Worm (Caenorhabditis elegans): ENCODE measurements around the gene nhr-232.

The nhr-232 gene

DNA sequence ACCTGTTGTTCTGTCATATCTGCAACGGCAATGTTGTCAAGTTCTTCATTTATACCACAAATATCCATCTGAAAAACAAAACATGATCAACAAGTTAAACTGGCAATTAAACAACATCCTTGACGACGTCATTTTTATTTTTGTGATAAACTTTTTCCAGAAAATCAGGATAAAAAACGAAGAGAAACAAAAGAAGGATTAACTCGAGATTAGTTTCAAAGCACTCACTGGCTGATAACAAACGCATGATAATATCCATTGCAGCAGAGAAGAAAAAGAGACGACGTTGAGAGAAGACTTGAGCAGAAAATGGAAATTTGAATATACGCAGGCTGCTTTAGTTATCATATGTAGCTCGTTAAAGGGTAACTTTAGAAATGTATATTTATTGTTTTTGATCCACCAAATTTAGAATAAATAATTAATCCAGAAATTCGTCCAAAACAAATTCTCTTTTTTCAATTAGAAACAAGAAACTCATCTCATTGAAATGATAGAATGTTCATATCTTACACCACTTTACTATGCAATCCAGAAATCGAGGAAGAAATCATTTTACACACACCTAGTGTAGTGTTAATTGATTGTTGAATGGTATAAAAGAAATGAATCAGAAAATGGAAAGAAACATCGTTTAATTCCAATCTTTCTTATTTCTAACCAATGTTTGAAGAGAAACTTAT is 14.7 kb upstream of the nhr-232 start, which contains the start of the genes C12D8.21 and col-148:
C12D8.21 (minus strand) TSS at position 68 of the 683 bp plus-strand sequence.
col-148 (plus strand) TSS at position 633 of the 683 bp plus-strand sequence.
- TF ChIP-seq med-1 (GFP tag; optimal IDR thresholded peaks at IDR 0.05; ENCODE audit: insufficient read depth) = no peak
- no peak for TF ChIP-seq ref-1 (GFP tag; conservative IDR thresholded peaks at IDR 0.05)
- TF ChIP-seq tab-1 (GFP tag; IDR thresholded peaks at IDR 0.05) = no peak
- TF ChIP-seq cog-1 (tag; optimal IDR thresholded peaks at IDR 0.05) = no peak
- TF ChIP-seq flt-1 (GFP tag; IDR thresholded peaks at IDR 0.05) = no peak
- TF ChIP-seq T22C8.4 (GFP tag; IDR thresholded peaks at IDR 0.05) = no peak
- no peak for TF ChIP-seq klf-2 (GFP tag; conservative IDR thresholded peaks at IDR 0.05)
- no peak for TF ChIP-seq ztf-29 (GFP tag; IDR thresholded peaks at IDR 0.05)
- no peak for TF ChIP-seq ztf-23 (GFP tag; IDR thresholded peaks at IDR 0.05)

DNA sequence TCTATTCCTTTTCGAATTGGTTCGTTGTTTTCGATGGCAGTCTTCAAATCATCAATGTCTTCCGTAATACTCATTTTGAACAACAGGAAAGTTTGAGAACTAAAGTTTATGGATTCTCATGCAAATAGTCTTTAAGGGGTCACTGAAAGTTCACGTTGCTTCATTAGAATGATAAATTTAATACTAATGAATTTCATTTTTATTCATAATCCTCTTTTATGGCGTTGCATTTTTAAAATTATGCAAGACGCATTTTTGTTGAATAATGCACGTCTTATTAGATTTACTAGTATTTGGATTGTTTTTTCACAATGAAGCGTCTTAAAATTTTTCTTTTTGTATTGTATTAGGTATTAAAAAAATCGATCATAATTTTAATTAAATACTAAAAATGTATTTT is 12.9 kb upstream of the nhr-232 start, which contains the start of gene C12D8.9:
C12D8.9 (minus strand) TSS at position 101 of the 400 bp plus-strand sequence.
- TF ChIP-seq tab-1 (GFP tag; IDR thresholded peaks at IDR 0.05) (no peak), ztf-29 (GFP tag; IDR thresholded peaks at IDR 0.05) (no peak), med-1 (GFP tag; optimal IDR thresholded peaks at IDR 0.05; ENCODE audit: insufficient read depth) (no peak), ztf-23 (GFP tag; IDR thresholded peaks at IDR 0.05) (no peak), flt-1 (GFP tag; IDR thresholded peaks at IDR 0.05) (no peak), cog-1 (tag; optimal IDR thresholded peaks at IDR 0.05) (no peak), ref-1 (GFP tag; conservative IDR thresholded peaks at IDR 0.05) (no peak), T22C8.4 (GFP tag; IDR thresholded peaks at IDR 0.05) (no peak), klf-2 (GFP tag; conservative IDR thresholded peaks at IDR 0.05) (no peak)

- TF ChIP-seq tab-1 (GFP tag; IDR thresholded peaks at IDR 0.05) (no peak), ref-1 (GFP tag; conservative IDR thresholded peaks at IDR 0.05) (no peak), klf-2 (GFP tag; conservative IDR thresholded peaks at IDR 0.05) (no peak), cog-1 (tag; optimal IDR thresholded peaks at IDR 0.05) (no peak), ztf-23 (GFP tag; IDR thresholded peaks at IDR 0.05) (no peak), med-1 (GFP tag; optimal IDR thresholded peaks at IDR 0.05; ENCODE audit: insufficient read depth) (no peak), flt-1 (GFP tag; IDR thresholded peaks at IDR 0.05) (no peak), T22C8.4 (GFP tag; IDR thresholded peaks at IDR 0.05) (no peak), ztf-29 (GFP tag; IDR thresholded peaks at IDR 0.05) (no peak)
Observed at ce11 chrV:10244018-10244720, 11.8 kb upstream of the nhr-232 start.

DNA sequence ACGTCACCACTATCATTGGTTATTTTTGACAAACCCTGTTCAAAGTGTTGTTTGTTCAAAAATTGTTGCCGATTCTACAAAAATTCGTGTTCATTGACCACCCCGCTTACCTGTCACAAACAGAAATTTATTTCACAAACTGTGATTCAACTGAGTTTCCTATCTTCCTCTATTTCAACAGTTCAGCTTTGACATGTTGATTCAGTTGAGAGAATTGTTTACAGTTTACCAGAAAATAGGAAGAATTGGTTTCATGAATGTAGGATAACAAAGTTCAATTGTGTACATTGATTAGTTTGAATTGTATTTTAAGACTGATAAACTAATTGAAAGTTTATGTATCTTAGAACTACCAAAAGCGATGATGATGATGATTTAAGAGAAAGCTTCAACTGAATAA is 10.4 kb upstream of the nhr-232 start:
- TF ChIP-seq flt-1 (GFP tag; IDR thresholded peaks at IDR 0.05) (no peak), klf-2 (GFP tag; conservative IDR thresholded peaks at IDR 0.05) (no peak), cog-1 (tag; optimal IDR thresholded peaks at IDR 0.05) (no peak), T22C8.4 (GFP tag; IDR thresholded peaks at IDR 0.05) (no peak), med-1 (GFP tag; optimal IDR thresholded peaks at IDR 0.05; ENCODE audit: insufficient read depth) (no peak), ztf-29 (GFP tag; IDR thresholded peaks at IDR 0.05) (no peak), ztf-23 (GFP tag; IDR thresholded peaks at IDR 0.05) (no peak), tab-1 (GFP tag; IDR thresholded peaks at IDR 0.05) (no peak), ref-1 (GFP tag; conservative IDR thresholded peaks at IDR 0.05) (no peak)

ce11 chrV:10246443-10246885 is 9.5 kb upstream of the nhr-232 start:
- TF ChIP-seq ztf-29 (GFP tag; IDR thresholded peaks at IDR 0.05) (no peak), ref-1 (GFP tag; conservative IDR thresholded peaks at IDR 0.05) (no peak), klf-2 (GFP tag; conservative IDR thresholded peaks at IDR 0.05) (no peak), flt-1 (GFP tag; IDR thresholded peaks at IDR 0.05) (no peak), T22C8.4 (GFP tag; IDR thresholded peaks at IDR 0.05) (no peak), med-1 (GFP tag; optimal IDR thresholded peaks at IDR 0.05; ENCODE audit: insufficient read depth) (no peak), ztf-23 (GFP tag; IDR thresholded peaks at IDR 0.05) (no peak), cog-1 (tag; optimal IDR thresholded peaks at IDR 0.05) (no peak), tab-1 (GFP tag; IDR thresholded peaks at IDR 0.05) (no peak)

ce11 chrV:10246967-10247366 is 9.0 kb upstream of the nhr-232 start:
- no peak for TF ChIP-seq T22C8.4 (GFP tag; IDR thresholded peaks at IDR 0.05)
- no peak for TF ChIP-seq klf-2 (GFP tag; conservative IDR thresholded peaks at IDR 0.05)

DNA sequence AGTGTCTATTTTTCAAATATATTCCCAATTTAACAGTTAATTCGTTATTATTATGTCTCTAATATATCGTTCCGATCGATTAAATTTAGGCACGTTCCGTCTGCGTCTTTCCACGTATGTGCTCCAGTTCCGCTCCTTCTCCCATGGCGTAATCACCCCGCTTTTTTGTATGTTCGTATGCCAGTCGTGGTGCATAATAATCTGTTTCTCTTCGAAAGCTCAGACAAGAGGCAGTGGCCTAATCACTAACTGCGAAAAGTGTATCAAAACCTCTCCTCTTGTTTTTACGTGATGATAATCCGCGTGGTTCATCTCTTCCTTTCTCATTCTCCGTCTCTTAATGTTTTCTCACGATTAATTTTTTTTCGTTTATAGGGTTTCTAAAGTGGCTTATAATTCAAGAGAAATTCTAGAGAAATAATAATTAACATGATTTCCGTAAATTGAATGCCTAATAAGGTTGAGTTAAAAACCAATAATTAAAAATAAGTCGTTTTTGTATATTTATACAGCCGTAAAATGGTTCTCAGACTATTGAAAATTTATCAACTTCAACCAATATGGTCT is 8.2 kb upstream of the nhr-232 start:
- no peak for TF ChIP-seq med-1 (GFP tag; optimal IDR thresholded peaks at IDR 0.05; ENCODE audit: insufficient read depth)
- no peak for TF ChIP-seq ref-1 (GFP tag; conservative IDR thresholded peaks at IDR 0.05)
- TF ChIP-seq tab-1 (GFP tag; IDR thresholded peaks at IDR 0.05) = no peak
- no peak for TF ChIP-seq ztf-23 (GFP tag; IDR thresholded peaks at IDR 0.05)
- no peak for TF ChIP-seq cog-1 (tag; optimal IDR thresholded peaks at IDR 0.05)
- no peak for TF ChIP-seq flt-1 (GFP tag; IDR thresholded peaks at IDR 0.05)
- no peak for TF ChIP-seq ztf-29 (GFP tag; IDR thresholded peaks at IDR 0.05)
- no peak for TF ChIP-seq klf-2 (GFP tag; conservative IDR thresholded peaks at IDR 0.05)
- no peak for TF ChIP-seq T22C8.4 (GFP tag; IDR thresholded peaks at IDR 0.05)

DNA sequence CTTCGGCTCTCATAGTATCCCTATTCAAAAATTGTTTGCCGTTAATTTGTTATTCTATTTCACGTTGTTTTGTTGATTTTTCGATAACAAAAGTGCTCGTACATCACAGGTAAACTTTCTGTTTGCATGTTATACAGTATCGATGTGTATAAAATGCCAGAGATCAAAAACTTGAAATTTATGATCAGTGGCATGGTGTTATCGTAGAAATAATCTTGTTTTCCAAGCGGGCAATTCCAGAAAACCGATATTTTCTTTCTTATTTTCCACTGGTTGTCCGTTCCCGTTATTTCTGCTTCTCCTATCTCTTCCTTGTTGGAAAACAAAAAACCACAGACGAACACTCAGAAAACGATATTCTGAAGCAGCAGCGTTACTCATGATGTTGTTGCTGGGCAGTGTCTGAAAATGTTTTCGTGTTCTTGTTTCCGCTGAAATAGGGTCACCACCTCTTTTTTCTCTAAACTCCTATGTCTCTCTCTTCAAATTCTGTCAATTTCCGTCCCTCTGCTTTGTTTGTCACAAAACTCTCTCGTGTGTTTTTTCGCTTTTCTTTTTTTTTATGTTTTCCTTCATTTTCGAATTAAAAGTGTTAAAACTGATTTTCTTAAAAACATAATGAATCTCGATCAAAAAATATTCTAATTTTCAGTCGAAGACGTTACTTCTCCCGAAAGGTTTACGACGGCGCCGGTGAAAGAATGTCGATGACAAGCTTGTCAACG is 7.6 kb upstream of the nhr-232 start, which contains the start of gene akt-1:
akt-1 (plus strand) TSS at position 651 of the 725 bp plus-strand sequence.
- TF ChIP-seq ref-1 (GFP tag; conservative IDR thresholded peaks at IDR 0.05) (no peak), klf-2 (GFP tag; conservative IDR thresholded peaks at IDR 0.05) (no peak), ztf-23 (GFP tag; IDR thresholded peaks at IDR 0.05) (no peak), cog-1 (tag; optimal IDR thresholded peaks at IDR 0.05) (no peak), flt-1 (GFP tag; IDR thresholded peaks at IDR 0.05) (no peak), ztf-29 (GFP tag; IDR thresholded peaks at IDR 0.05) (no peak), T22C8.4 (GFP tag; IDR thresholded peaks at IDR 0.05) (no peak), med-1 (GFP tag; optimal IDR thresholded peaks at IDR 0.05; ENCODE audit: insufficient read depth) (no peak), tab-1 (GFP tag; IDR thresholded peaks at IDR 0.05) (no peak)

Data from whole organism, midembryonic.